Fruit fly (Drosophila melanogaster) whole organism, embryonic: Measurements from ENCODE around the gene Zir.

ENCODE experiments used
- Atf3 ChIP-seq: fragments of 200-800 bp; sonication (Bioruptor generic); optimal IDR thresholded peaks from 3 replicates; lab custom pipeline; 2016; ENCODE audit warnings: missing biosample characterization, missing genetic modification characterization
- CG10147 ChIP-seq: fragments of 200-800 bp; sonication (Bioruptor generic); optimal IDR thresholded peaks from 2 replicates; lab custom pipeline; 2019; ENCODE audit warnings: missing biosample characterization, mild to moderate bottlenecking, missing genetic modification characterization, moderate library complexity
- CG10274 ChIP-seq: fragments of 200-800 bp; sonication (Bioruptor generic); optimal IDR thresholded peaks from 3 replicates; lab custom pipeline; 2017; ENCODE audit warnings: missing biosample characterization, mild to moderate bottlenecking, missing genetic modification characterization
- CG11085 ChIP-seq: fragments of 200-800 bp; sonication (Bioruptor generic); IDR thresholded peaks from 2 replicates; pipeline ENCODE4 v1.3.6; 2022; ENCODE audit warnings: missing biosample characterization, missing genetic modification characterization
- CG11504 ChIP-seq: fragments of 200-800 bp; sonication (Bioruptor generic); optimal IDR thresholded peaks from 3 replicates; lab custom pipeline; 2019; ENCODE audit warnings: missing biosample characterization, mild to moderate bottlenecking, missing genetic modification characterization, moderate library complexity
- CG11695 ChIP-seq: fragments of 200-800 bp; sonication (Bioruptor generic); IDR thresholded peaks from 3 replicates; pipeline ENCODE4 v1.3.6; 2022; ENCODE audit warnings: missing biosample characterization, missing genetic modification characterization
- CG12219 ChIP-seq: fragments of 200-800 bp; sonication (Bioruptor generic); optimal IDR thresholded peaks from 3 replicates; lab custom pipeline; 2018; ENCODE audit warnings: missing biosample characterization, mild to moderate bottlenecking, missing genetic modification characterization
- CG13123 ChIP-seq: fragments of 200-800 bp; sonication (Bioruptor generic); optimal IDR thresholded peaks from 2 replicates; lab custom pipeline; 2016; ENCODE audit warnings: missing biosample characterization, missing genetic modification characterization
- CG17912 ChIP-seq: fragments of 200-800 bp; sonication (Bioruptor generic); optimal IDR thresholded peaks from 2 replicates; lab custom pipeline; 2018; ENCODE audit warnings: missing biosample characterization, mild to moderate bottlenecking, missing genetic modification characterization
- CG18262 ChIP-seq: fragments of 200-800 bp; optimal IDR thresholded peaks from 3 replicates; lab custom pipeline; 2019; ENCODE audit warnings: missing biosample characterization, mild to moderate bottlenecking, missing genetic modification characterization, moderate library complexity
- CG2875 ChIP-seq: fragments of 200-800 bp; sonication (Bioruptor generic); optimal IDR thresholded peaks from 2 replicates; lab custom pipeline; 2017; ENCODE audit warnings: missing biosample characterization, mild to moderate bottlenecking, missing genetic modification characterization, missing genetic modification reagents
- CG30403 ChIP-seq: fragments of 200-800 bp; sonication (Bioruptor generic); optimal IDR thresholded peaks from 3 replicates; lab custom pipeline; 2016; ENCODE audit warnings: missing biosample characterization, missing genetic modification characterization
- CG3163 ChIP-seq: fragments of 200-800 bp; sonication (Bioruptor generic); optimal IDR thresholded peaks from 3 replicates; lab custom pipeline; 2016; ENCODE audit warnings: missing biosample characterization, missing genetic modification characterization
- CG4404 ChIP-seq: fragments of 200-800 bp; sonication (Bioruptor generic); IDR thresholded peaks from 2 replicates; pipeline ENCODE4 v1.3.6; 2022; ENCODE audit warnings: missing biosample characterization, missing genetic modification characterization
- CG4424 ChIP-seq: fragments of 200-800 bp; sonication (Bioruptor generic); optimal IDR thresholded peaks from 3 replicates; lab custom pipeline; 2016; ENCODE audit warnings: missing biosample characterization, missing genetic modification characterization
- CG4854 ChIP-seq: fragments of 200-800 bp; sonication (Bioruptor generic); optimal IDR thresholded peaks from 2 replicates; lab custom pipeline; 2016; ENCODE audit warnings: missing biosample characterization, missing genetic modification characterization, inconsistent platforms
- CG6654 ChIP-seq: fragments of 200-800 bp; sonication (Bioruptor generic); optimal IDR thresholded peaks from 2 replicates; lab custom pipeline; 2017; ENCODE audit warnings: missing biosample characterization, mild to moderate bottlenecking, missing genetic modification characterization
- CG8359 ChIP-seq: fragments of 200-800 bp; sonication (Bioruptor generic); optimal IDR thresholded peaks from 2 replicates; lab custom pipeline; 2017; ENCODE audit warnings: missing biosample characterization, mild to moderate bottlenecking, missing genetic modification characterization, borderline replicate concordance
- CrebB ChIP-seq: fragments of 200-800 bp; sonication (Bioruptor generic); optimal IDR thresholded peaks from 3 replicates; lab custom pipeline; 2018; ENCODE audit warnings: missing biosample characterization, mild to moderate bottlenecking, missing genetic modification characterization
- D19A ChIP-seq: fragments of 200-800 bp; optimal IDR thresholded peaks from 3 replicates; lab custom pipeline; 2019; ENCODE audit warnings: missing biosample characterization, mild to moderate bottlenecking, missing genetic modification characterization, moderate library complexity
- Ets65A ChIP-seq: fragments of 200-800 bp; sonication (Bioruptor generic); peaks from one replicate; lab custom pipeline; 2016; ENCODE audit warnings: missing biosample characterization, missing genetic modification characterization
- Fer1 ChIP-seq: fragments of 200-800 bp; sonication (Bioruptor generic); optimal IDR thresholded peaks from 2 replicates; lab custom pipeline; 2017; ENCODE audit warnings: missing biosample characterization, mild to moderate bottlenecking, missing genetic modification characterization
- H2.0 ChIP-seq: fragments of 200-800 bp; sonication (Bioruptor generic); IDR thresholded peaks from 2 replicates; pipeline ENCODE4 v1.3.6; 2022; ENCODE audit warnings: missing biosample characterization, missing genetic modification characterization
- HLHmδ ChIP-seq: fragments of 200-800 bp; sonication (Bioruptor generic); optimal IDR thresholded peaks from 2 replicates; lab custom pipeline; 2018; ENCODE audit warnings: missing biosample characterization, mild to moderate bottlenecking, missing genetic modification characterization, moderate library complexity
- Hmx ChIP-seq: fragments of 200-800 bp; sonication (Bioruptor generic); optimal IDR thresholded peaks from 2 replicates; lab custom pipeline; 2016; ENCODE audit warnings: missing biosample characterization, missing genetic modification characterization
- Lhr ChIP-seq: fragments of 200-800 bp; sonication (Bioruptor generic); optimal IDR thresholded peaks from 3 replicates; lab custom pipeline; 2017; ENCODE audit warnings: mild to moderate bottlenecking, missing biosample characterization, missing genetic modification reagents, missing genetic modification characterization
- Max ChIP-seq: fragments of 200-800 bp; sonication (Bioruptor generic); optimal IDR thresholded peaks from 2 replicates; lab custom pipeline; 2016; ENCODE audit warnings: missing biosample characterization, mild to moderate bottlenecking, missing genetic modification characterization
- Side ChIP-seq: fragments of 200-800 bp; sonication (Bioruptor generic); optimal IDR thresholded peaks from 2 replicates; lab custom pipeline; 2016; ENCODE audit warnings: missing biosample characterization, missing genetic modification characterization
- ase ChIP-seq: fragments of 200-800 bp; sonication (Bioruptor generic); IDR thresholded peaks from 3 replicates; pipeline ENCODE4 v1.3.6; 2022; ENCODE audit warnings: missing biosample characterization, missing genetic modification characterization
- bsh ChIP-seq, 2 experiments: fragments of 200-800 bp; sonication (Bioruptor generic); optimal IDR thresholded peaks; 2 replicates each; lab custom pipeline; 2017 to 2018; ENCODE audit warnings: mild to moderate bottlenecking in 2 of 2, missing biosample characterization in 2 of 2, missing genetic modification characterization in 2 of 2, moderate library complexity in 1 of 2
- chinmo ChIP-seq: fragments of 200-800 bp; sonication (Bioruptor generic); IDR thresholded peaks from 4 replicates; pipeline ENCODE4 v1.3.6; 2022; ENCODE audit warnings: missing biosample characterization, missing genetic modification characterization; ENCODE audit not compliant: partially characterized antibody
- chn ChIP-seq: fragments of 200-800 bp; sonication (Bioruptor generic); optimal IDR thresholded peaks from 2 replicates; lab custom pipeline; 2016; ENCODE audit warnings: missing biosample characterization, missing genetic modification characterization
- da ChIP-seq: fragments of 200-800 bp; sonication (Bioruptor generic); optimal IDR thresholded peaks from 2 replicates; lab custom pipeline; 2016; ENCODE audit warnings: missing biosample characterization, missing genetic modification characterization
- disco-r ChIP-seq: fragments of 200-800 bp; sonication (Bioruptor generic); optimal IDR thresholded peaks from 2 replicates; lab custom pipeline; 2016; ENCODE audit warnings: missing biosample characterization, missing genetic modification characterization
- dm ChIP-seq: fragments of 200-800 bp; sonication (Bioruptor generic); optimal IDR thresholded peaks from 3 replicates; lab custom pipeline; 2016; ENCODE audit warnings: missing biosample characterization, missing genetic modification characterization
- dmrt11E ChIP-seq: fragments of 200-800 bp; sonication (Bioruptor generic); optimal IDR thresholded peaks from 3 replicates; lab custom pipeline; 2018; ENCODE audit warnings: missing biosample characterization, mild to moderate bottlenecking, missing genetic modification characterization, moderate library complexity
- eve ChIP-seq, 2 experiments: fragments of >200 bp; optimal IDR thresholded peaks; 2 replicates each; lab custom pipeline; 2017; ENCODE audit warnings: missing biosample characterization in 2 of 2, missing genetic modification characterization in 2 of 2
- ewg ChIP-seq: fragments of 200-800 bp; sonication (Bioruptor generic); optimal IDR thresholded peaks from 3 replicates; lab custom pipeline; 2017; ENCODE audit warnings: mild to moderate bottlenecking, missing biosample characterization, missing genetic modification reagents, missing genetic modification characterization
- gsb ChIP-seq: fragments of 200-800 bp; sonication (Bioruptor generic); IDR thresholded peaks from 2 replicates; pipeline ENCODE4 v1.3.6; 2022; ENCODE audit warnings: missing biosample characterization, missing genetic modification characterization
- hb ChIP-seq: fragments of 200-800 bp; sonication (Bioruptor generic); IDR thresholded peaks from 3 replicates; pipeline ENCODE4 v1.3.6; 2022; ENCODE audit warnings: missing biosample characterization, missing genetic modification characterization; ENCODE audit not compliant: partially characterized antibody
- mam ChIP-seq: fragments of 200-800 bp; sonication (Bioruptor generic); optimal IDR thresholded peaks from 3 replicates; lab custom pipeline; 2016; ENCODE audit warnings: missing biosample characterization, missing genetic modification characterization
- prd ChIP-seq, 3 experiments: fragments of >200 bp in 2 of 3; fragments of 200-800 bp in 1 of 3; sonication (Bioruptor generic) in 1 of 3; optimal IDR thresholded peaks in 2 of 3; IDR thresholded peaks in 1 of 3; 2 replicates in 2 of 3; 3 replicates in 1 of 3; pipeline versions ENCODE4 v1.3.6 to Lab custom; 2017 to 2022; ENCODE audit warnings: missing biosample characterization in 1 of 3, missing genetic modification characterization in 1 of 3
- schlank ChIP-seq: fragments of 200-800 bp; sonication (Bioruptor generic); optimal IDR thresholded peaks from 2 replicates; lab custom pipeline; 2018; ENCODE audit warnings: missing biosample characterization, mild to moderate bottlenecking, missing genetic modification characterization
- slp2 ChIP-seq: fragments of 200-800 bp; sonication (Bioruptor generic); optimal IDR thresholded peaks from 2 replicates; lab custom pipeline; 2016; ENCODE audit warnings: missing biosample characterization, missing genetic modification characterization
- usp ChIP-seq: fragments of >200 bp; optimal IDR thresholded peaks from 2 replicates; lab custom pipeline; 2017; ENCODE audit warnings: missing biosample characterization, missing genetic modification characterization
- wdn ChIP-seq: fragments of 200-800 bp; sonication (Bioruptor generic); IDR thresholded peaks from 2 replicates; pipeline ENCODE4 v1.3.6; 2022; ENCODE audit warnings: missing biosample characterization, missing genetic modification characterization
- zf30C ChIP-seq: fragments of 200-800 bp; sonication (Bioruptor generic); optimal IDR thresholded peaks from 3 replicates; lab custom pipeline; 2018; ENCODE audit warnings: missing biosample characterization, mild to moderate bottlenecking, missing genetic modification characterization
- zfh1 ChIP-seq: fragments of 200-800 bp; sonication (Bioruptor generic); IDR thresholded peaks from 3 replicates; pipeline ENCODE4 v1.3.6; 2022; ENCODE audit warnings: missing biosample characterization, missing genetic modification characterization

Gene Zir

DNA sequence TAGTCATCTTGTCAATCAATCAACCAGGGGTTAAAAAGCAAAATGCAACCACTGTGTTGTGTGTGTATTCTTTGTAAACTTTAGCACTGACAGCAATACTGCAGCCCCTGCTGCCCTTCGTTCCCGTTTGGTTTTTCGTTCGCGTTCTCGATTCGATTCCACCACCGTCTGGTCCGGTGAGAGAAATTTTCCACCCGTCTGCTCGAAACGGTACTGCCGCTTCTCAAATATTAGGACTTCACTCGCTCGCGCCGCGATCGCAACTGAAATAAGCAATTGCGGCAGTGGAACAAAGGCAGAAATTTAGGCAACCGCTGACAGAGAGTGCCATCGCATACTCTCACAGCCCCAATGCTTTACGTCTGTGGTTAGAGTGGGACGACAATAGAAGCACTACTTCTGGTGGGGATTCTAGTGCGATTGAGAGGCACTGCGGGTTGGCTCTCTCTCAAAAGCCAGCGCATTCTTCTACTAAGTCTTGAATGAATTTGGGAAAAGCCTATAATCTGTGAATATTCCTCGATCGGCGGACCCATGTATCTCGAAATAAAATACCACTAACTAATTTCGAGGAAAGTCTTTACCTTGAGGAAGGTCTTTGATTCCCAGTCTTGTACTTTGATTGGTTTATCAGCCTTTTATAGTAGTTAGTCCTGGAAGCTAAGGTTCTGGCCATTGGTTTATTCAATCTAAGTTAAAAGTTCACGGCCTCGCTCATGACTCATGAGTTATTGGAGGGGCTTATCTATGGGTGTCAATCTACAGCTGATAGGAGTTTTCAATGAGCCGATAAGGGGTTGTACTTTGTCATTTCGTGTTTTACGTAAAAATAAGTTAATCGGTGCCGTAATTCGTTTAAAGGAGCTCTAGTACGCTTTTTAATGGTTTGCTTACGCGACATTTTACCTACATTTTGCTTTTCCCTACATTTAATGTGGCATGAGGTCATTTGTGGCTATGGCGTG, 34.7 kb downstream of the Zir start (continued):
- TF ChIP-seq CG8359 (GFP tag; lab: Kevin White, UChicago) (no peak), zf30C (GFP tag; lab: Kevin White, UChicago) (peak; percentile 1), CG3163 (no peak), dmrt11E (tag; lab: Kevin White, UChicago) (no peak), usp (GFP tag; lab: Kevin White, UChicago) (no peak), bsh (GFP tag; optimal IDR thresholded peaks at IDR 0.05; lab: Kevin White, UChicago) (peak in 1 of 2 experiments; percentile 3), CG4854 (GFP tag; lab: Kevin White, UChicago) (peak; percentile 9), mam (GFP tag; lab: Kevin White, UChicago) (no peak), ase (GFP tag; lab: Robert Waterston, UW) (no peak), HLHmδ (peak; percentile 56), hb (GFP tag; lab: Robert Waterston, UW) (no peak), Side (GFP tag; lab: Kevin White, UChicago) (peak; percentile 46), disco-r (GFP tag; lab: Kevin White, UChicago) (no peak), D19A (tag; lab: Kevin White, UChicago) (peak; percentile 50), CG30403 (no peak), Max (GFP tag; lab: Kevin White, UChicago) (peak; percentile 30), CG10274 (no peak), Lhr (GFP tag; lab: Kevin White, UChicago) (no peak), CG11504 (tag; lab: Kevin White, UChicago) (no peak), Atf3 (no peak), slp2 (GFP tag; lab: Kevin White, UChicago) (no peak), CG17912 (GFP tag; lab: Kevin White, UChicago) (no peak), Hmx (GFP tag; lab: Kevin White, UChicago) (no peak), CG10147 (GFP tag; lab: Kevin White, UChicago) (peak; percentile 34), CG11085 (GFP tag; lab: Robert Waterston, UW) (no peak), prd (optimal IDR thresholded peaks at IDR 0.05; lab: Kevin White, UChicago) (no peak), prd (GFP tag; IDR thresholded peaks at IDR 0.05; lab: Robert Waterston, UW) (no peak), chn (GFP tag; lab: Kevin White, UChicago) (no peak), CG4424 (GFP tag; lab: Kevin White, UChicago) (peak; percentile 46), H2.0 (GFP tag; lab: Robert Waterston, UW) (no peak), CG13123 (no peak), Fer1 (GFP tag; lab: Kevin White, UChicago) (peak; percentile 73), Ets65A (GFP tag; lab: Kevin White, UChicago) (no peak), zfh1 (GFP tag; lab: Robert Waterston, UW) (peak; percentile 60; the same call in 2 of the 3 replicates), schlank (no peak), da (no peak), CG6654 (no peak), eve (GFP tag; optimal IDR thresholded peaks at IDR 0.05; lab: Kevin White, UChicago) (peak in 1 of 2 experiments; percentile 77), CG18262 (tag; lab: Kevin White, UChicago) (peak; percentile 29), dm (GFP tag; lab: Kevin White, UChicago) (peak; percentile 11), CG11695 (no peak), gsb (GFP tag; lab: Robert Waterston, UW) (no peak), chinmo (GFP tag; lab: Robert Waterston, UW) (peak; percentile 95), CG12219 (no peak), wdn (GFP tag; lab: Robert Waterston, UW) (no peak), ewg (GFP tag; lab: Kevin White, UChicago) (no peak), CG4404 (GFP tag; lab: Robert Waterston, UW) (no peak), CG2875 (GFP tag; lab: Kevin White, UChicago) (peak; percentile 38), CrebB (tag; lab: Kevin White, UChicago) (peak; percentile 73)
